Fruit fly (Drosophila melanogaster) whole organism, embryonic: Measurements from ENCODE around the gene CG32793.

Source experiments
- Ada2b ChIP-seq: fragments of 200-800 bp; sonication (Bioruptor generic); IDR thresholded peaks from 2 replicates; pipeline ENCODE4 v1.3.6; 2022; ENCODE audit warnings: missing biosample characterization, missing genetic modification characterization
- Atf6 ChIP-seq: fragments of 200-800 bp; sonication (Bioruptor generic); IDR thresholded peaks from 2 replicates; pipeline ENCODE4 v1.3.6; 2022; ENCODE audit warnings: missing biosample characterization, missing genetic modification characterization
- Awh ChIP-seq: fragments of 200-800 bp; sonication (Bioruptor generic); IDR thresholded peaks from 2 replicates; pipeline ENCODE4, ENCODE4 v1.3.6; 2022; ENCODE audit warnings: missing biosample characterization, missing genetic modification characterization
- Bdp1 ChIP-seq: fragments of 200-800 bp; sonication (Bioruptor generic); optimal IDR thresholded peaks from 3 replicates; lab custom pipeline; 2016; ENCODE audit warnings: missing biosample characterization, missing genetic modification characterization
- Blimp-1 ChIP-seq: fragments of 200-800 bp; sonication (Bioruptor generic); optimal IDR thresholded peaks from 3 replicates; lab custom pipeline; 2018; ENCODE audit warnings: missing biosample characterization, missing genetic modification characterization, mild to moderate bottlenecking, moderate library complexity, missing genetic modification reagents
- CG10147 ChIP-seq: fragments of 200-800 bp; sonication (Bioruptor generic); optimal IDR thresholded peaks from 2 replicates; lab custom pipeline; 2019; ENCODE audit warnings: missing biosample characterization, mild to moderate bottlenecking, missing genetic modification characterization, moderate library complexity
- CG10462 ChIP-seq: fragments of 200-800 bp; sonication (Bioruptor generic); optimal IDR thresholded peaks from 2 replicates; lab custom pipeline; 2016; ENCODE audit warnings: missing biosample characterization, missing genetic modification characterization
- CG10979 ChIP-seq: fragments of 200-800 bp; sonication (Bioruptor generic); optimal IDR thresholded peaks from 2 replicates; lab custom pipeline; 2018; ENCODE audit warnings: missing biosample characterization, mild to moderate bottlenecking, missing genetic modification characterization, moderate library complexity
- CG12299 ChIP-seq: fragments of 200-800 bp; sonication (Bioruptor generic); optimal IDR thresholded peaks from 2 replicates; lab custom pipeline; 2018; ENCODE audit warnings: missing biosample characterization, mild to moderate bottlenecking, missing genetic modification characterization
- CG12659 ChIP-seq: fragments of 200-800 bp; sonication (Bioruptor generic); optimal IDR thresholded peaks from 3 replicates; lab custom pipeline; 2017; ENCODE audit warnings: mild to moderate bottlenecking, missing biosample characterization, missing genetic modification reagents, missing genetic modification characterization
- CG13775 ChIP-seq: fragments of 200-800 bp; sonication (Bioruptor generic); optimal IDR thresholded peaks from 3 replicates; lab custom pipeline; 2017; ENCODE audit warnings: missing biosample characterization, mild to moderate bottlenecking, missing genetic modification characterization
- CG14441 ChIP-seq: fragments of 200-800 bp; sonication (Bioruptor generic); IDR thresholded peaks from 2 replicates; pipeline ENCODE4 v1.3.6; 2022; ENCODE audit warnings: missing biosample characterization, missing genetic modification characterization
- CG14710 ChIP-seq: fragments of 200-800 bp; sonication (Bioruptor generic); optimal IDR thresholded peaks from 3 replicates; lab custom pipeline; 2019; ENCODE audit warnings: missing biosample characterization, mild to moderate bottlenecking, missing genetic modification characterization, moderate library complexity
- CG15514 ChIP-seq: fragments of 200-800 bp; sonication (Bioruptor generic); optimal IDR thresholded peaks from 3 replicates; lab custom pipeline; 2017; ENCODE audit warnings: missing biosample characterization, missing genetic modification characterization, mild to moderate bottlenecking, moderate library complexity, missing genetic modification reagents
- CG2120 ChIP-seq: fragments of 200-800 bp; sonication (Bioruptor generic); optimal IDR thresholded peaks from 3 replicates; lab custom pipeline; 2016; ENCODE audit warnings: missing biosample characterization, missing genetic modification characterization
- CG2202 ChIP-seq: fragments of 200-800 bp; sonication (Bioruptor generic); optimal IDR thresholded peaks from 2 replicates; lab custom pipeline; 2018; ENCODE audit warnings: missing biosample characterization, mild to moderate bottlenecking, missing genetic modification characterization
- CG3065 ChIP-seq: fragments of 200-800 bp; sonication (Bioruptor generic); optimal IDR thresholded peaks from 2 replicates; lab custom pipeline; 2016; ENCODE audit warnings: missing biosample characterization, missing genetic modification characterization
- CG4404 ChIP-seq: fragments of 200-800 bp; sonication (Bioruptor generic); IDR thresholded peaks from 2 replicates; pipeline ENCODE4 v1.3.6; 2022; ENCODE audit warnings: missing biosample characterization, missing genetic modification characterization
- CG6272 ChIP-seq: fragments of 200-800 bp; sonication (Bioruptor generic); IDR thresholded peaks from 2 replicates; pipeline ENCODE4 v1.3.6; 2022; ENCODE audit warnings: missing biosample characterization, missing genetic modification characterization
- CG7839 ChIP-seq: fragments of 200-800 bp; sonication (Bioruptor generic); optimal IDR thresholded peaks from 3 replicates; lab custom pipeline; 2018; ENCODE audit warnings: missing biosample characterization, mild to moderate bottlenecking, missing genetic modification characterization, moderate library complexity
- CG9215 ChIP-seq: fragments of 200-800 bp; sonication (Bioruptor generic); IDR thresholded peaks from 2 replicates; pipeline ENCODE4 v1.3.6; 2022; ENCODE audit warnings: missing biosample characterization, missing genetic modification characterization
- CG9437 ChIP-seq: fragments of 200-800 bp; sonication (Bioruptor generic); optimal IDR thresholded peaks from 2 replicates; lab custom pipeline; 2018; ENCODE audit warnings: missing biosample characterization, mild to moderate bottlenecking, missing genetic modification characterization
- CG9609 ChIP-seq: fragments of 200-800 bp; sonication (Bioruptor generic); optimal IDR thresholded peaks from 3 replicates; lab custom pipeline; 2016; ENCODE audit warnings: missing biosample characterization, missing genetic modification characterization
- CG9932 ChIP-seq: fragments of 200-800 bp; sonication (Bioruptor generic); IDR thresholded peaks from 2 replicates; pipeline ENCODE4 v1.3.6; 2022; ENCODE audit warnings: missing biosample characterization, missing genetic modification characterization
- Chrac-16 ChIP-seq: fragments of 200-800 bp; sonication (Bioruptor generic); optimal IDR thresholded peaks from 3 replicates; lab custom pipeline; 2016; ENCODE audit warnings: missing biosample characterization, missing genetic modification characterization
- Deaf1 ChIP-seq: fragments of 200-800 bp; optimal IDR thresholded peaks from 3 replicates; lab custom pipeline; 2019; ENCODE audit warnings: missing biosample characterization, mild to moderate bottlenecking, missing genetic modification characterization, moderate library complexity
- Dfd ChIP-seq, 2 experiments: fragments of >200 bp; optimal IDR thresholded peaks; 2 replicates each; lab custom pipeline; 2017; ENCODE audit warnings: missing biosample characterization in 2 of 2, missing genetic modification characterization in 2 of 2
- Dip2 ChIP-seq: fragments of 200-800 bp; sonication (Bioruptor generic); IDR thresholded peaks from 2 replicates; pipeline ENCODE4 v1.3.6; 2022; ENCODE audit warnings: missing biosample characterization, missing genetic modification characterization
- Dip3 ChIP-seq: fragments of 200-800 bp; sonication (Bioruptor generic); optimal IDR thresholded peaks from 3 replicates; lab custom pipeline; 2016; ENCODE audit warnings: missing biosample characterization, missing genetic modification characterization
- Gsc ChIP-seq: fragments of 200-800 bp; sonication (Bioruptor generic); IDR thresholded peaks from 2 replicates; pipeline ENCODE4 v1.3.6; 2022; ENCODE audit warnings: missing biosample characterization, missing genetic modification characterization
- H2.0 ChIP-seq: fragments of 200-800 bp; sonication (Bioruptor generic); IDR thresholded peaks from 2 replicates; pipeline ENCODE4 v1.3.6; 2022; ENCODE audit warnings: missing biosample characterization, missing genetic modification characterization
- HLH4C ChIP-seq: fragments of 200-800 bp; sonication (Bioruptor generic); IDR thresholded peaks from 3 replicates; pipeline ENCODE4 v1.3.6; 2022; ENCODE audit warnings: missing biosample characterization, missing genetic modification characterization; ENCODE audit not compliant: partially characterized antibody
- Jarid2 ChIP-seq: fragments of 200-800 bp; sonication (Bioruptor generic); optimal IDR thresholded peaks from 3 replicates; lab custom pipeline; 2017; ENCODE audit warnings: mild to moderate bottlenecking, missing biosample characterization, missing genetic modification reagents, missing genetic modification characterization
- MBD-R2 ChIP-seq: fragments of 200-800 bp; sonication (Bioruptor generic); IDR thresholded peaks from 2 replicates; pipeline ENCODE4 v1.3.6; 2022; ENCODE audit warnings: missing biosample characterization, missing genetic modification characterization
- Med ChIP-seq: fragments of 200-800 bp; sonication (Bioruptor generic); peaks from one replicate; lab custom pipeline; 2016; ENCODE audit warnings: missing biosample characterization, missing genetic modification characterization, mild to moderate bottlenecking, inconsistent platforms, moderate library complexity
- Mes4 ChIP-seq: fragments of 200-800 bp; sonication (Bioruptor generic); optimal IDR thresholded peaks from 2 replicates; lab custom pipeline; 2016; ENCODE audit warnings: missing biosample characterization, missing genetic modification characterization
- Poxn ChIP-seq: fragments of 200-800 bp; sonication (Bioruptor generic); IDR thresholded peaks from 2 replicates; pipeline ENCODE4 v1.3.6; 2022; ENCODE audit warnings: missing biosample characterization, missing genetic modification characterization
- Sin3A ChIP-seq: fragments of >200 bp; optimal IDR thresholded peaks from 2 replicates; lab custom pipeline; 2018
- Trl ChIP-seq, 3 experiments: fragments of >200 bp in 2 of 3; fragments of 200-800 bp in 1 of 3; sonication (Bioruptor generic) in 1 of 3; optimal IDR thresholded peaks; 2 replicates in 1 of 3; 3 replicates in 2 of 3; lab custom pipeline; 2016 to 2017; ENCODE audit warnings: missing biosample characterization in 1 of 3, missing genetic modification characterization in 1 of 3
- bsh ChIP-seq, 2 experiments: fragments of 200-800 bp; sonication (Bioruptor generic); optimal IDR thresholded peaks; 2 replicates each; lab custom pipeline; 2017 to 2018; ENCODE audit warnings: mild to moderate bottlenecking in 2 of 2, missing biosample characterization in 2 of 2, missing genetic modification characterization in 2 of 2, moderate library complexity in 1 of 2
- cg ChIP-seq: fragments of 200-800 bp; sonication (Bioruptor generic); optimal IDR thresholded peaks from 3 replicates; lab custom pipeline; 2019; ENCODE audit warnings: missing biosample characterization, mild to moderate bottlenecking, missing genetic modification characterization, moderate library complexity
- dmrt11E ChIP-seq: fragments of 200-800 bp; sonication (Bioruptor generic); optimal IDR thresholded peaks from 3 replicates; lab custom pipeline; 2018; ENCODE audit warnings: missing biosample characterization, mild to moderate bottlenecking, missing genetic modification characterization, moderate library complexity
- en ChIP-seq: fragments of 200-800 bp; sonication (Bioruptor generic); optimal IDR thresholded peaks from 2 replicates; lab custom pipeline; 2016; ENCODE audit warnings: missing biosample characterization, missing genetic modification characterization
- gsb ChIP-seq: fragments of 200-800 bp; sonication (Bioruptor generic); IDR thresholded peaks from 2 replicates; pipeline ENCODE4 v1.3.6; 2022; ENCODE audit warnings: missing biosample characterization, missing genetic modification characterization
- mam ChIP-seq: fragments of 200-800 bp; sonication (Bioruptor generic); optimal IDR thresholded peaks from 3 replicates; lab custom pipeline; 2016; ENCODE audit warnings: missing biosample characterization, missing genetic modification characterization
- nmo ChIP-seq: fragments of 200-800 bp; sonication (Bioruptor generic); optimal IDR thresholded peaks from 2 replicates; lab custom pipeline; 2018; ENCODE audit warnings: missing biosample characterization, mild to moderate bottlenecking, missing genetic modification characterization, moderate library complexity
- org-1 ChIP-seq: fragments of 200-800 bp; sonication (Bioruptor generic); optimal IDR thresholded peaks from 2 replicates; lab custom pipeline; 2017; ENCODE audit warnings: missing biosample characterization, missing genetic modification characterization
- phol ChIP-seq: fragments of 200-800 bp; sonication (Bioruptor generic); optimal IDR thresholded peaks from 3 replicates; lab custom pipeline; 2018; ENCODE audit warnings: missing biosample characterization, mild to moderate bottlenecking, missing genetic modification characterization, moderate library complexity
- pum ChIP-seq: fragments of 200-800 bp; sonication (Bioruptor generic); optimal IDR thresholded peaks from 2 replicates; lab custom pipeline; 2016; ENCODE audit warnings: missing biosample characterization, missing genetic modification characterization
- slp2 ChIP-seq: fragments of 200-800 bp; sonication (Bioruptor generic); optimal IDR thresholded peaks from 2 replicates; lab custom pipeline; 2016; ENCODE audit warnings: missing biosample characterization, missing genetic modification characterization
- sna ChIP-seq: fragments of 200-800 bp; sonication (Bioruptor generic); IDR thresholded peaks from 2 replicates; pipeline ENCODE4 v1.3.6; 2022; ENCODE audit warnings: missing biosample characterization, missing genetic modification characterization; ENCODE audit not compliant: partially characterized antibody
- sug ChIP-seq: fragments of 200-800 bp; optimal IDR thresholded peaks from 2 replicates; lab custom pipeline; 2019; ENCODE audit warnings: missing biosample characterization, mild to moderate bottlenecking, missing genetic modification characterization, moderate library complexity

The CG32793 gene

dm6 chrX:2951637-2952036 lies 22.0 kb downstream of the CG32793 start (continued):
- no peak for TF ChIP-seq CG9215 (GFP tag; lab: Robert Waterston, UW)
- no peak for TF ChIP-seq CG15514 (GFP tag; lab: Kevin White, UChicago)
- TF ChIP-seq Awh (GFP tag; lab: Robert Waterston, UW): no peak
- TF ChIP-seq slp2: no peak
- peak; percentile 52 for TF ChIP-seq CG7839 (tag; lab: Kevin White, UChicago)
- no peak for TF ChIP-seq Atf6 (GFP tag; lab: Robert Waterston, UW)
- peak; percentile 6 for TF ChIP-seq CG2120 (GFP tag; lab: Kevin White, UChicago)
- TF ChIP-seq gsb (GFP tag; lab: Robert Waterston, UW): no peak
- TF ChIP-seq Dip2 (GFP tag; lab: Robert Waterston, UW): no peak
- TF ChIP-seq Bdp1 (GFP tag; lab: Kevin White, UChicago): no peak
- no peak for TF ChIP-seq Dip3 (GFP tag; lab: Kevin White, UChicago)
- TF ChIP-seq en (GFP tag; lab: Kevin White, UChicago): no peak
- TF ChIP-seq org-1 (GFP tag; lab: Kevin White, UChicago): peak; percentile 15
- no peak for TF ChIP-seq CG2202 (tag; lab: Kevin White, UChicago)
- no peak for TF ChIP-seq CG9609 (GFP tag; lab: Kevin White, UChicago)
- TF ChIP-seq Deaf1 (tag; lab: Kevin White, UChicago): no peak
- TF ChIP-seq MBD-R2 (GFP tag; lab: Robert Waterston, UW): no peak
- no peak for TF ChIP-seq CG10462 (GFP tag; lab: Kevin White, UChicago)
- TF ChIP-seq Chrac-16 (GFP tag; lab: Kevin White, UChicago): no peak
- no peak for TF ChIP-seq mam (GFP tag; lab: Kevin White, UChicago)
- TF ChIP-seq CG12299: no peak
- peak; percentile 30 for TF ChIP-seq CG14710 (tag; lab: Kevin White, UChicago)
- TF ChIP-seq CG9932 (GFP tag; lab: Robert Waterston, UW): no peak
- no peak for TF ChIP-seq Sin3A (lab: Kevin White, UChicago)
- TF ChIP-seq CG12659 (GFP tag; lab: Kevin White, UChicago): peak; percentile 17
- TF ChIP-seq CG3065 (GFP tag; lab: Kevin White, UChicago): no peak
- no peak for TF ChIP-seq Mes4 (GFP tag; lab: Kevin White, UChicago)
- no peak for TF ChIP-seq Gsc
- no peak for TF ChIP-seq sug
- TF ChIP-seq Jarid2 (GFP tag; lab: Kevin White, UChicago): no peak
- no peak for TF ChIP-seq Dfd (GFP tag; optimal IDR thresholded peaks at IDR 0.05; lab: Kevin White, UChicago)
- TF ChIP-seq Poxn (GFP tag; lab: Robert Waterston, UW): no peak
- TF ChIP-seq CG9437: no peak
- no peak for TF ChIP-seq Trl (optimal IDR thresholded peaks at IDR 0.05; lab: Kevin White, UChicago)
- TF ChIP-seq Trl (GFP tag; optimal IDR thresholded peaks at IDR 0.05; lab: Kevin White, UChicago): no peak
- peak; percentile 50 for TF ChIP-seq nmo (GFP tag; lab: Kevin White, UChicago)
- peak; percentile 22 for TF ChIP-seq CG10147 (GFP tag; lab: Kevin White, UChicago)

DNA sequence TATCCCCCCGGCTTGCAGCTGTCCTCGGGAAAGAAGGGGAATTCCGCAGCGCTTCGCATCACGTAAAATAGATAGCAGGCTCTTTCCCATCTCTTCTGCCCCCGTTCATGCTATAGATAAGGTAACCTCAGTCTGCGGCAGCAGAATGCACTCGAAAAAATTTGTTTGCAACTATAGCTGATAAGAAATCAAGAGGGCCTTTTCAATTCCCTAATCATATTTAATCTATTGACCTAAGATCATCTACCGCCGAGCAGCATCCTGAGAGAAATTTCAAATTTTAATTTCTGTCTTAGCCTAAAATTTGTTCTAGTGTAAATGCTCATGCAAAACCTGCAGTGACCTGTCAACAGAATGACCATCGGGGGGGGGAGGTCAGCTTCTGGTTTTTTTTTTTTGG lies 27.0 kb downstream of the CG32793 start:
- peak; percentile 31 for TF ChIP-seq dmrt11E (tag; lab: Kevin White, UChicago)
- TF ChIP-seq HLH4C (GFP tag; lab: Robert Waterston, UW): no peak
- peak; percentile 25 for TF ChIP-seq phol (tag; lab: Kevin White, UChicago)
- TF ChIP-seq Ada2b: peak; percentile 9; the same call in 1 of the 2 replicates
- TF ChIP-seq CG10979: peak; percentile 37
- TF ChIP-seq sna (GFP tag; lab: Robert Waterston, UW): no peak
- TF ChIP-seq CG13775 (GFP tag; lab: Kevin White, UChicago): no peak
- TF ChIP-seq gsb (GFP tag; lab: Robert Waterston, UW): no peak
- peak; percentile 53 for TF ChIP-seq Med (GFP tag; lab: Kevin White, UChicago)
- peak; percentile 11 for TF ChIP-seq nmo (GFP tag; lab: Kevin White, UChicago)
- TF ChIP-seq cg (GFP tag; lab: Kevin White, UChicago): no peak
- peak; percentile 10 for TF ChIP-seq Blimp-1 (GFP tag; lab: Kevin White, UChicago)
- peak; percentile 1 for TF ChIP-seq pum (GFP tag; lab: Kevin White, UChicago)
- 0 out of 2 replicates have a peak, but pooled peaks have one; percentile 25 for TF ChIP-seq CG4404 (GFP tag; lab: Robert Waterston, UW)
- no peak for TF ChIP-seq H2.0 (GFP tag; lab: Robert Waterston, UW)
- TF ChIP-seq bsh (GFP tag; optimal IDR thresholded peaks at IDR 0.05; lab: Kevin White, UChicago): peak in 1 of 2 experiments; percentile 23
- TF ChIP-seq CG6272: no peak
- TF ChIP-seq CG14441 (GFP tag; lab: Robert Waterston, UW): 0 out of 2 replicates have a peak, but pooled peaks have one; percentile 12
